Worm (Caenorhabditis elegans) whole organism, midembryonic: ENCODE results near the gene C24H11.2.
"Not testable (repeated sequence)": the region's sequence is repeated elsewhere in the genome, so short reads cannot be mapped to it uniquely, and the experiment has no call there.

Experiments
- T22C8.4 ChIP-seq: fragments of 200-800 bp; sonication (Bioruptor generic); IDR thresholded peaks from 2 replicates; pipeline ENCODE4 v1.3.6; 2022; ENCODE audit warnings: missing genetic modification characterization, missing compliant biosample characterization
- cog-1 ChIP-seq: sonication (generic microtip); optimal IDR thresholded peaks from 2 replicates; lab custom pipeline; 2016; ENCODE audit warnings: missing genetic modification characterization, missing compliant biosample characterization
- flt-1 ChIP-seq: fragments of 200-800 bp; sonication (Bioruptor generic); IDR thresholded peaks from 2 replicates; pipeline ENCODE4 v1.3.6; 2022; ENCODE audit warnings: missing genetic modification characterization, missing compliant biosample characterization
- klf-2 ChIP-seq: fragments of 200-800 bp; sonication (Bioruptor generic); conservative IDR thresholded peaks from 2 replicates; pipeline ENCODE4 v1.3.6; 2022; ENCODE audit warnings: missing genetic modification reagents, missing genetic modification characterization, missing compliant biosample characterization
- med-1 ChIP-seq: sonication (generic microtip); optimal IDR thresholded peaks from 2 replicates; lab custom pipeline; 2017; ENCODE audit warnings: missing genetic modification characterization, mild to moderate bottlenecking, missing compliant biosample characterization, antibody characterized with exemption, missing genetic modification reagents; ENCODE audit not compliant: insufficient read depth
- ref-1 ChIP-seq: fragments of 200-800 bp; sonication (Bioruptor generic); conservative IDR thresholded peaks from 2 replicates; pipeline ENCODE4 v1.3.6; 2022; ENCODE audit warnings: missing genetic modification reagents, missing genetic modification characterization, missing compliant biosample characterization
- tab-1 ChIP-seq: fragments of 200-800 bp; sonication (Bioruptor generic); IDR thresholded peaks from 2 replicates; pipeline ENCODE4 v1.3.6; 2022; ENCODE audit warnings: missing genetic modification characterization, missing compliant biosample characterization
- ztf-23 ChIP-seq: fragments of 200-800 bp; sonication (Bioruptor generic); IDR thresholded peaks from 2 replicates; pipeline ENCODE4 v1.3.6; 2022; ENCODE audit warnings: missing genetic modification reagents, missing genetic modification characterization, missing compliant biosample characterization
- ztf-29 ChIP-seq: fragments of 200-800 bp; sonication (Bioruptor generic); IDR thresholded peaks from 2 replicates; pipeline ENCODE4 v1.3.6; 2022; ENCODE audit warnings: missing genetic modification reagents, missing genetic modification characterization, missing compliant biosample characterization

Gene C24H11.2

DNA sequence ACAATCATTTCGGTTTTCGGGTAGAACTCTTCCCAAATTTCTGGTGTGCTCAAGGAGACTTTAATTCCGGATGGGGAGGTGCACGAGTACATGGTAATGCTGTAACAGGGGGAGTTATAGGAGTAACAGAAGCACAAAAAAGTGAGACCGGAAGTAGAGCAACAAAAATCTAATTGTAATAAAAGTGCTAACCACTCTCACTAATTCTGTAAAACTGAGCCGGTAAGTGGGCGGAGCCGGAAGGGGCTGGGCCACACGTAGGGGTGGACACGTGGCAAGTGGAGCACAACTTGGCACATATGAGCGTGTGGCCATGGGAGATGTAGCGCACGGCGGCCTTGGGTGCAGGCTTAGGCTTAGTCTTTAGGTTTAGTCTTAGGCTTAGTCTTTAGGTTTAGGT lies 6.2 kb downstream of the C24H11.2 start, which contains the start of gene tbx-38:
Gene tbx-38, minus strand, starts transcription at position 101 of the 400 bp plus-strand sequence.
- TF ChIP-seq klf-2 (no peak), T22C8.4 (GFP tag; lab: Robert Waterston, UW) (no peak), ztf-29 (GFP tag; lab: Robert Waterston, UW) (no peak), ztf-23 (GFP tag; lab: Robert Waterston, UW) (no peak), ref-1 (GFP tag; lab: Robert Waterston, UW) (no peak), med-1 (GFP tag; lab: Kevin White, UChicago) (no peak), flt-1 (GFP tag; lab: Robert Waterston, UW) (no peak), tab-1 (GFP tag; lab: Robert Waterston, UW) (no peak), cog-1 (tag; lab: Kevin White, UChicago) (no peak)

DNA sequence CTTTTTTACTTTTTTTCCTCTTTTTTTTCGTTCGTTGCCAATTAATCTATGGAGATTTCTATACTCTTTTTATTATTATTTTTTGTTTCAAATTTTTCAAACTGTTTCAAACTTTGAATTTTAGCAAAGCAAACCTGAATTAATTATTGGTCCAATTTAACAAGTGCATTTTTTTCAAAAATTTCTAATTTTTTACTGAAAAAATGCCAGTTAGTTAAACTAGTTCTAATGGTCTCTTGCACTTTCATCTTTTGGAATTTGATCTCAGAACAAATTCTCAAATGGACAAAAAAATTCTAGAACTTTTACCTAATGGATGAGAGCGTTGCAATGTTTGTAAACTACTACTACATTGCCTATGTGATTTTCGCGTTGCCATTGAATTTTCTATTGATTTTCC lies 10.3 kb downstream of the C24H11.2 start, which contains the start of gene srd-74:
Gene srd-74, plus strand, starts transcription at position 301 of the 400 bp plus-strand sequence.
- TF ChIP-seq ztf-29 (GFP tag; lab: Robert Waterston, UW) (no peak), flt-1 (GFP tag; lab: Robert Waterston, UW) (no peak), ztf-23 (GFP tag; lab: Robert Waterston, UW) (no peak), klf-2 (no peak), ref-1 (GFP tag; lab: Robert Waterston, UW) (no peak), T22C8.4 (GFP tag; lab: Robert Waterston, UW) (no peak), tab-1 (GFP tag; lab: Robert Waterston, UW) (no peak)

DNA sequence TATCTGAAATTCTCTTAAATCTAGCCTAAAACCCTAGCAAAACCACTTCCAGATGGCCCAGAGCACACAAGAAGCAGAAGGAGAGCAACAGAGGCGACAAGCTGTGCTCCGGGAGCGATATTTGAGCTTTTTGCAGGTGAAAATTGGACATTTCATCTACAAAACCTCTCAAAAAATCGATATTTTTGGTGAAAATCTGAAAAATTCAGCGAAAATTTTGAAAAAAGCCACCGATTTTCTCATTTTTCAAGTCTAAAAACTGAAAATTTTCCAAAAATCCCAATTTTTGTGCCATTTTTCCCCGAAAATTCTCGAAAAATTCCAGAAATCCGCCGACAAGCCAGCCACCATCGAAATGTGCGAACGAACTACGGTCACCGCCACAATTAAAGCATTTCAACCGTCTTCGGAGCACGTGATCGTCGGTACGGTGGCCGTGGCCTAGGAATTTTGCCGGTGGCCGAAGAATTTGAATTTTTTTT lies 11.9 kb downstream of the C24H11.2 start, which contains the start of gene C24H11.5:
Gene C24H11.5, plus strand, starts transcription at position 51 of the 482 bp plus-strand sequence.
- TF ChIP-seq klf-2 (no peak), ztf-29 (GFP tag; lab: Robert Waterston, UW) (no peak), T22C8.4 (GFP tag; lab: Robert Waterston, UW) (no peak), cog-1 (tag; lab: Kevin White, UChicago) (no peak), flt-1 (GFP tag; lab: Robert Waterston, UW) (no peak), tab-1 (GFP tag; lab: Robert Waterston, UW) (no peak), med-1 (GFP tag; lab: Kevin White, UChicago) (no peak)

DNA sequence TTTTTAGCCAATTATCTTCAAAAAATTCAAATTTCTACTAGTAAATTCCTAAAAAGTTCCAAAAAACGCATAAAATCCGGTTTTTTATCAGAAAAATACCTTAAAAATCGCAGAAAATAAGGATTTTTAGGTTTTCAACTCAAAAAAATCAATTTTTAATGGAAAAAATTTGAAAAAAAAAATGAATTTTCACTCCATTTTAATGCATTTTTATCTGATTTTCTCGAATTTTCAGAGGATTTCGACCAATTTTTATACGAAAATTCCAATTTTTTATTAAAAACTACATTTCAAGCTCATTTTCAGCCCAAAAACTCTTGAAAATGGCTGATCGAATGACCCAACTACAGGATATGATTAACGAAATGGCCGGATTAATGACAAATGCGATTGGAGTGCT lies 14.8 kb downstream of the C24H11.2 start, which contains the start of gene mdt-21:
Gene mdt-21, plus strand, starts transcription at position 301 of the 400 bp plus-strand sequence.
- TF ChIP-seq ztf-29 (GFP tag; lab: Robert Waterston, UW) = no peak
- TF ChIP-seq med-1 (GFP tag; lab: Kevin White, UChicago) = no peak
- TF ChIP-seq ztf-23 (GFP tag; lab: Robert Waterston, UW) = no peak
- no peak for TF ChIP-seq cog-1 (tag; lab: Kevin White, UChicago)
- no peak for TF ChIP-seq flt-1 (GFP tag; lab: Robert Waterston, UW)
- no peak for TF ChIP-seq tab-1 (GFP tag; lab: Robert Waterston, UW)
- TF ChIP-seq klf-2 = no peak
- no peak for TF ChIP-seq T22C8.4 (GFP tag; lab: Robert Waterston, UW)
- TF ChIP-seq ref-1 (GFP tag; lab: Robert Waterston, UW) = no peak

DNA sequence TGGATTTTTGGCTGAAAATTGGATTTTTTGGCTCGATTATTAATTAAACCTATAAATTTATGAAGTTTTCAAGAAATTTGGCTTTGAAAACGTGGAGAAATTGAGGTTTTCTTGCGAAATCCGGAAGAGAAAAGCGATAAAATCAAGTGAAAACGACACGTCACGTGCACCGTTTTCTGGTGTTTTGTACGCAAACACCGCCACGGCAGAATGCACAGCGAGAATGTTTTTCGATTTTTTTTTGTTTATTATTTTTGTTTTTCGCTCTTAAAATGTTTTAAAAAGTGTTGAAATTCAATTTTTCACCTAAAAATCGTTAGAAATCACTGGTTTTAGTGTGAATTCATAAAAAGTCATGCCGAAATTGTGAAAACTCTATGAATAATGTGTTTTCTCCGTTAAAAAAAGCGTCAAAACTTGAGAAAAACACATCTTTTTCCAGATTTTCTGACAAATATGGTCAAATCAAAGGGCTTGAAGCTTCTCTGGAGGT lies 17.6 kb downstream of the C24H11.2 start, which contains the start of gene immp-1:
Gene immp-1, plus strand, starts transcription at position 443 of the 493 bp plus-strand sequence.
- no peak for TF ChIP-seq klf-2
- no peak for TF ChIP-seq med-1 (GFP tag; lab: Kevin White, UChicago)
- no peak for TF ChIP-seq tab-1 (GFP tag; lab: Robert Waterston, UW)
- no peak; the same call in 1 of the 2 replicates for TF ChIP-seq flt-1 (GFP tag; lab: Robert Waterston, UW)
- no peak for TF ChIP-seq ztf-23 (GFP tag; lab: Robert Waterston, UW)
- no peak for TF ChIP-seq ref-1 (GFP tag; lab: Robert Waterston, UW)
- no peak for TF ChIP-seq ztf-29 (GFP tag; lab: Robert Waterston, UW)
- no peak for TF ChIP-seq cog-1 (tag; lab: Kevin White, UChicago)
- TF ChIP-seq T22C8.4 (GFP tag; lab: Robert Waterston, UW) = no peak

DNA sequence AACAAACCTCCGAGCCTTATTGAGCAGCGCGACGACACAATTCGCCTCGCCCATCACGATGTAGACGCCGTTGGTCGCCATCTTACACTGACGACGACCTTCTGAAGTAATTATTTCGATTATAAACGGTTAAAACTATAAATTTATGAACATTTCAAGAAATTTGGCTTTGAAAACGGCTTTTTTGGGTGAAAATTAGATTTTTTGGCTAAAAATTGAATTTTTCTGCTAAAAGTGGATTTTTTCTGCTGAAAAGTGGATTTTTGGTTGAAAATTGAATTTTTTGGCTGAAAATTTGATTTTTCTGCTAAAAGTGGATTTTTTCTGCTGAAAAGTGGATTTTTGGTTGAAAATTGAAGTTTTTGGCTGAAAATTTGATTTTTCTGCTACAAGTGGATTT lies 18.6 kb downstream of the C24H11.2 start, which contains the start of gene gbf-1:
Gene gbf-1, minus strand, starts transcription at position 101 of the 400 bp plus-strand sequence.
- not testable (repeated sequence) for TF ChIP-seq klf-2; T22C8.4 (GFP tag; lab: Robert Waterston, UW); flt-1 (GFP tag; lab: Robert Waterston, UW)

DNA sequence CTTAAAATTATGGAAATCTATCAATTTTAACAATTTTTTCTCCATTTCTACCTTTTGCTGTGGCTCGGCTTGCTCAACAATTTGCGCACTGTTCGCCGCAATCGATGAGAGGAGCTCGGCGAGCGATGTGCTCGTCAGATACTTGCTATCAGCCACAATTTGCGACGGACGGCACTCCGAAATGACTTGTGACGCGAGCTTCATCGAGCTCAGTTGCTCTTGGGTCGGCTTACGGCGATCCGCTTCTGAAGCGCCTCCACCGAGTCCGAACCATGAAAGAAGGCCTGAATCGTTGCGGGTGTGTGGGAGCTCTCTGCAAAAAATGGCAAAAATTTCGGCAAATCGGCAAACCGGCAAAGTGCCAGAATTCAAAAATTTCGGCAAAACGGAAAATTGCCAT lies 31.5 kb downstream of the C24H11.2 start:
- no peak for TF ChIP-seq flt-1 (GFP tag; lab: Robert Waterston, UW)
- no peak for TF ChIP-seq med-1 (GFP tag; lab: Kevin White, UChicago)
- no peak for TF ChIP-seq ztf-23 (GFP tag; lab: Robert Waterston, UW)
- TF ChIP-seq cog-1 (tag; lab: Kevin White, UChicago) = no peak
- no peak for TF ChIP-seq ref-1 (GFP tag; lab: Robert Waterston, UW)

DNA sequence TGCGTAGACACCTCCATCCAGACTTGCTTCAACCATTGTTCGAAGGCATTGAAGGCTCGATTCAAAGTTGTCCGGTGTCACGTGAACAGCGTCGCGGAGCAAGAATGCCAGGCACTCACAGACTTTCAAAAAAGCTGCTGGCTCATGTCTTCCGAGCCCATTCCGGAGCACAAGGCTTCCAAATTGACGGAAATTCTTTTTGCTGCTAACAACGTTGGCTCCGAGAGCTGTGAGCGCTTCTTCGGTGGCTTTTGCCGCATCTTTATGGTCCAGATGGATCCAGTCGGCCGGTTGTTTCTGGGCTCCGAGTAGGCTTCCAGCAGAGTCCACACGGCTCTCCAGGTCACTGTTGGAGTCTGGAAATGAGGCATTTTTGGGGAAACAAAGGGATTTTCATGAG lies 34.3 kb downstream of the C24H11.2 start:
- TF ChIP-seq cog-1 (tag; lab: Kevin White, UChicago) = no peak
- no peak for TF ChIP-seq tab-1 (GFP tag; lab: Robert Waterston, UW)

DNA sequence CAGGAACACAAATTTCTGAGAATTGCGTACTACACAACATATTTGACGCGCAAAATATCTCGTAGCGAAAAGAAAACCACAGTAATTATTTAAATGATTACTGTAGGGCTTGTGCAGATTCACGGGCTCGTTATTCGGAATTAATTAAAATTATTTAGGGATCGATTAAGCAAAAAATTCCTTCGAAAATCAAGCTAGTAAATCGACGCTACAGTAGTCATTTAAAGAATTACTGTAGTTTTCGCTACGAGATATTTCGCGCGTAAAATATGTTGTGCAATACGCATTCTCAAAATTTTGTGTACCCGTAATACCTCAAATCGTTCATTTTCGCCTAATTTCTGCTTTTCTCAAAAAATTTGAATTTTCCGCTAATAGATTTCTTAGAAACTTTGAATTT lies 41.3 kb downstream of the C24H11.2 start:
- TF ChIP-seq ztf-23 (GFP tag; lab: Robert Waterston, UW) (no peak), T22C8.4 (GFP tag; lab: Robert Waterston, UW) (no peak), ref-1 (GFP tag; lab: Robert Waterston, UW) (no peak), cog-1 (tag; lab: Kevin White, UChicago) (no peak), ztf-29 (GFP tag; lab: Robert Waterston, UW) (no peak), med-1 (GFP tag; lab: Kevin White, UChicago) (no peak), tab-1 (GFP tag; lab: Robert Waterston, UW) (no peak), klf-2 (no peak)
